Fruit fly (Drosophila melanogaster): ENCODE results near the gene RpS27.

- no peak for TF ChIP-seq Mnt (GFP tag; optimal IDR thresholded peaks at IDR 0.05)
- TF ChIP-seq kay (GFP tag; ENCODE audit: borderline replicate concordance), result no peak
- no peak for TF ChIP-seq Clk (GFP tag; optimal IDR thresholded peaks at IDR 0.05)
- TF ChIP-seq tj (GFP tag; optimal IDR thresholded peaks at IDR 0.05), result no peak
- no peak for TF ChIP-seq pad (GFP tag; optimal IDR thresholded peaks at IDR 0.05)
- TF ChIP-seq CG1620 (GFP tag; optimal IDR thresholded peaks at IDR 0.05), result no peak
- TF ChIP-seq ovo (GFP tag; optimal IDR thresholded peaks at IDR 0.05), result peak; percentile 12
- TF ChIP-seq toe (GFP tag; optimal IDR thresholded peaks at IDR 0.05), result no peak
- TF ChIP-seq CG11617 (GFP tag; optimal IDR thresholded peaks at IDR 0.05), result no peak
- no peak for TF ChIP-seq Hr96 (GFP tag; optimal IDR thresholded peaks at IDR 0.05)
- TF ChIP-seq cic (GFP tag; optimal IDR thresholded peaks at IDR 0.05), result no peak
- no peak for TF ChIP-seq CG14711 (tag; optimal IDR thresholded peaks at IDR 0.05)
Measured at dm6 chr3R:25208767-25209075, 38.6 kb downstream of the RpS27 start.
